Fruit fly (Drosophila melanogaster) whole organism, prepupa: ENCODE data around the gene Rab39.
A peak's percentile ranks its signal among the peaks of the same experiment; 100 is the strongest.

Source experiments
- CG10631 ChIP-seq: fragments of 200-800 bp; sonication (Bioruptor generic); optimal IDR thresholded peaks from 2 replicates; lab custom pipeline; 2016; ENCODE audit warnings: missing biosample characterization, missing genetic modification characterization
- CG11762 ChIP-seq: fragments of 200-800 bp; sonication (Bioruptor generic); optimal IDR thresholded peaks from 3 replicates; lab custom pipeline; 2016; ENCODE audit warnings: missing biosample characterization, missing genetic modification characterization; ENCODE audit not compliant: insufficient read depth
- CG11902 ChIP-seq: fragments of 200-800 bp; sonication (Bioruptor generic); optimal IDR thresholded peaks from 3 replicates; lab custom pipeline; 2016; ENCODE audit warnings: missing biosample characterization, missing genetic modification characterization
- CG16779 ChIP-seq: fragments of 200-800 bp; sonication (Bioruptor generic); optimal IDR thresholded peaks from 3 replicates; lab custom pipeline; 2017; ENCODE audit warnings: missing biosample characterization, mild to moderate bottlenecking, missing genetic modification characterization
- CG3032 ChIP-seq: fragments of 200-800 bp; optimal IDR thresholded peaks from 2 replicates; lab custom pipeline; 2019; ENCODE audit warnings: missing biosample characterization, mild to moderate bottlenecking, missing genetic modification characterization, moderate library complexity
- CG32006 ChIP-seq: fragments of 200-800 bp; sonication (Bioruptor generic); optimal IDR thresholded peaks from 3 replicates; lab custom pipeline; 2017; ENCODE audit warnings: missing biosample characterization, mild to moderate bottlenecking, missing genetic modification characterization
- CG3919 ChIP-seq: fragments of 200-800 bp; sonication (Bioruptor generic); optimal IDR thresholded peaks from 3 replicates; lab custom pipeline; 2016; ENCODE audit warnings: missing biosample characterization, missing genetic modification characterization
- CG6792 ChIP-seq: fragments of 200-800 bp; sonication (Bioruptor generic); optimal IDR thresholded peaks from 3 replicates; lab custom pipeline; 2016; ENCODE audit warnings: missing biosample characterization, missing genetic modification characterization
- CG6808 ChIP-seq: fragments of 200-800 bp; sonication (Bioruptor generic); optimal IDR thresholded peaks from 3 replicates; lab custom pipeline; 2017; ENCODE audit warnings: missing biosample characterization, missing genetic modification characterization, mild to moderate bottlenecking, moderate library complexity, missing genetic modification reagents
- CG8119 ChIP-seq: fragments of 200-800 bp; sonication (Bioruptor generic); IDR thresholded peaks from 3 replicates; pipeline ENCODE4 v1.3.6; 2022; ENCODE audit warnings: missing biosample characterization, missing genetic modification characterization
- CG9139 ChIP-seq: fragments of 200-800 bp; sonication (Bioruptor generic); optimal IDR thresholded peaks from 3 replicates; lab custom pipeline; 2017; ENCODE audit warnings: missing biosample characterization, mild to moderate bottlenecking, missing genetic modification characterization
- Eip75B ChIP-seq: fragments of 200-800 bp; sonication (Bioruptor generic); optimal IDR thresholded peaks from 3 replicates; lab custom pipeline; 2016; ENCODE audit warnings: missing biosample characterization, missing genetic modification characterization
- Eip78C ChIP-seq: fragments of 200-800 bp; sonication (Bioruptor generic); peaks from one replicate; lab custom pipeline; 2016; ENCODE audit warnings: missing biosample characterization, missing genetic modification characterization
- Ets96B ChIP-seq: fragments of 200-800 bp; optimal IDR thresholded peaks from 2 replicates; lab custom pipeline; 2019; ENCODE audit warnings: missing biosample characterization, mild to moderate bottlenecking, missing genetic modification characterization, moderate library complexity
- Hr38 ChIP-seq: sonication (Bioruptor generic); optimal IDR thresholded peaks from 2 replicates; lab custom pipeline; 2016; ENCODE audit warnings: missing biosample characterization, missing genetic modification characterization
- Hr39 ChIP-seq: fragments of 200-800 bp; sonication (Bioruptor generic); optimal IDR thresholded peaks from 2 replicates; lab custom pipeline; 2016; ENCODE audit warnings: missing biosample characterization, missing genetic modification characterization
- Hr4 ChIP-seq: fragments of 200-800 bp; sonication (Bioruptor generic); optimal IDR thresholded peaks from 3 replicates; lab custom pipeline; 2016; ENCODE audit warnings: missing biosample characterization, missing genetic modification characterization
- Lpt ChIP-seq: fragments of 200-800 bp; sonication (Bioruptor generic); optimal IDR thresholded peaks from 3 replicates; lab custom pipeline; 2016; ENCODE audit warnings: missing biosample characterization, missing genetic modification characterization
- OdsH ChIP-seq: fragments of 200-800 bp; sonication (Bioruptor generic); optimal IDR thresholded peaks from 3 replicates; lab custom pipeline; 2016; ENCODE audit warnings: missing biosample characterization, missing genetic modification characterization
- Sox102F ChIP-seq: fragments of 200-800 bp; sonication (Bioruptor generic); optimal IDR thresholded peaks from 2 replicates; lab custom pipeline; 2016; ENCODE audit warnings: missing biosample characterization, mild to moderate bottlenecking, missing genetic modification characterization
- Sox14 ChIP-seq: fragments of 200-800 bp; sonication (Bioruptor generic); optimal IDR thresholded peaks from 3 replicates; lab custom pipeline; 2016; ENCODE audit warnings: missing biosample characterization, missing genetic modification characterization
- achi ChIP-seq: fragments of 200-800 bp; sonication (Bioruptor generic); optimal IDR thresholded peaks from 3 replicates; lab custom pipeline; 2016; ENCODE audit warnings: missing biosample characterization, missing genetic modification characterization
- acj6 ChIP-seq: fragments of 200-800 bp; sonication (Bioruptor generic); optimal IDR thresholded peaks from 3 replicates; lab custom pipeline; 2016; ENCODE audit warnings: missing biosample characterization, missing genetic modification characterization
- cyc ChIP-seq: fragments of 200-800 bp; sonication (Bioruptor generic); optimal IDR thresholded peaks from 3 replicates; lab custom pipeline; 2016; ENCODE audit warnings: missing biosample characterization, missing genetic modification characterization
- eg ChIP-seq: fragments of 200-800 bp; sonication (Bioruptor generic); IDR thresholded peaks from 3 replicates; pipeline ENCODE4 v1.3.6; 2022; ENCODE audit warnings: missing biosample characterization, missing genetic modification characterization
- esn ChIP-seq: fragments of 200-800 bp; sonication (Bioruptor generic); optimal IDR thresholded peaks from 2 replicates; lab custom pipeline; 2016; ENCODE audit warnings: missing biosample characterization, mild to moderate bottlenecking, missing genetic modification characterization, moderate library complexity
- fkh ChIP-seq: fragments of 200-800 bp; sonication (Bioruptor generic); optimal IDR thresholded peaks from 3 replicates; lab custom pipeline; 2017; ENCODE audit warnings: missing biosample characterization, mild to moderate bottlenecking, missing genetic modification characterization, moderate library complexity
- spab ChIP-seq: fragments of 200-800 bp; sonication (Bioruptor generic); optimal IDR thresholded peaks from 2 replicates; lab custom pipeline; 2017; ENCODE audit warnings: missing biosample characterization, mild to moderate bottlenecking, missing genetic modification characterization, missing genetic modification reagents
- ss ChIP-seq, 2 experiments: fragments of 200-800 bp; sonication (Bioruptor generic); optimal IDR thresholded peaks; 2 replicates in 1 of 2; 3 replicates in 1 of 2; lab custom pipeline; 2017 to 2018; ENCODE audit warnings: mild to moderate bottlenecking in 2 of 2, missing biosample characterization in 2 of 2, missing genetic modification characterization in 2 of 2, moderate library complexity in 1 of 2
- svp ChIP-seq: fragments of 200-800 bp; sonication (Bioruptor generic); peaks from one replicate; lab custom pipeline; 2016; ENCODE audit warnings: missing biosample characterization, missing genetic modification characterization
- topi ChIP-seq: fragments of 200-800 bp; sonication (Bioruptor generic); optimal IDR thresholded peaks from 3 replicates; lab custom pipeline; 2016; ENCODE audit warnings: missing biosample characterization, missing genetic modification characterization
- vri ChIP-seq: fragments of 200-800 bp; sonication (Bioruptor generic); optimal IDR thresholded peaks from 3 replicates; lab custom pipeline; 2016; ENCODE audit warnings: missing biosample characterization, mild to moderate bottlenecking, missing genetic modification characterization

Rab39 gene

DNA sequence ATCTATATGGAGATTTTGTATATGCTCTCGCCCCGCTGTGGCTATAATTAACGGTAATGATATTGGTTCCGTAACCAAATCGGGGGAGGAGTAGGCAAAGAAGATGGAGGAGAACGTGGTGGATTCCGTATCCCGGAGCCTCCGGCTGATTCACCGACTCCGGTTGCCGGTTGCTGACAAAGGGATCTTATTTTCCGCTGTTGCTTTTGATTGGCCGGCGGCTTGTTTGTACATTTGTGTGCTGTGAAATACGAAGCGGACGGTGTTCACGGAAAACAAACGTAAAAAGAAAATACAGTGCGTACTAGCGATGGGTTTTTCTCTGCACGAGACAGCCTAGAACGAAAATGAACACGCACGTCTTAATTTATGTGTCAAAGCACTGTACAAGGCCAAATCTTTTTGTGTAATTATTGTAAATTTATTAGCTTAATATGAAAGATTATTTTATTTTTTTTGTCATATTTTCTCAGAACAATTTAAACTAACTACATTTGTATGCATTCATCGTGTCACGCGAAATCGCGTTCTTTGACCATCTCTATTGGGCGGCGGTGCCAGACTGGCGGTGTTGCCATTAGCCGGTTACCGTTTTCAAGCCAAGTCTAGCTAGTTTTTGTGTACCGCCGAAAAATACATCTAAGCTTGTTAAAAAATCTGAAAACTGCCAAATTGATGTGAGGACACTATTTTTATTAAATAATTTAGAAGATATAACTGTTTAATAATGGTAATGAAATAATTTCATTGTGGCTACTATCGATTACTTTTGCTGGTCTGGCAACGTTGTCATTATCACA is at the start of gene Rab39, which contains the start of gene Pdp (continued):
- TF ChIP-seq spab (GFP tag; lab: Kevin White, UChicago) (no peak), CG11902 (GFP tag; lab: Kevin White, UChicago) (peak; percentile 50), vri (no peak), svp (GFP tag; lab: Kevin White, UChicago) (peak; percentile 81), topi (GFP tag; lab: Kevin White, UChicago) (peak; percentile 72), Hr38 (GFP tag; lab: Kevin White, UChicago) (no peak), CG10631 (peak; percentile 80), Eip78C (GFP tag; lab: Kevin White, UChicago) (peak; percentile 90), CG8119 (no peak; the same call in 2 of the 3 replicates), CG3032 (tag; lab: Kevin White, UChicago) (peak; percentile 76), CG9139 (GFP tag; lab: Kevin White, UChicago) (no peak)

DNA sequence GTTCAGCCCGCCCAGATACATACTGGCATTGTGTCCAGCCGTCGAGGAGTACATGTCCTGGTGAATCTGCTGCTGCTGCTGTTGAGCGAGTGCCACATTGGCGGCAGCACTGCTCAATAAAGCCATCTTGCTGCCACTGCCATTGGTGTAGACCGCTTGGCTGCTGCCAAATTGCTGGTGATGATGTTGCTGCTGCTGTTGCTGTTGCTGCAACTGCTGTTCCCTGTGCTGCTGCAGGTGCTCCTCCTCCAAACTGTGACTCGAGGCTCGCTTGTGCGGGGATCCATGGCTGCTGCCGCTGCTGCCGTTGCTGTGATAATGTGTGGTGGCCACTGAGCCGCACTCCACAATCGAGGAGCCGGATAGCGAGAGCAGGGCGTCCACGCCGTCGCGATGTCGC is 48.7 kb upstream of the Rab39 start:
- TF ChIP-seq achi (no peak), CG6792 (GFP tag; lab: Kevin White, UChicago) (no peak), cyc (GFP tag; lab: Kevin White, UChicago) (no peak), ss (GFP tag; optimal IDR thresholded peaks at IDR 0.05; lab: Kevin White, UChicago) (no peak), CG6808 (GFP tag; lab: Kevin White, UChicago) (no peak), CG16779 (tag; lab: Kevin White, UChicago) (no peak), topi (GFP tag; lab: Kevin White, UChicago) (no peak), Sox102F (GFP tag; lab: Kevin White, UChicago) (no peak), CG3919 (no peak), CG32006 (GFP tag; lab: Kevin White, UChicago) (no peak), acj6 (no peak), Hr39 (no peak), CG11762 (GFP tag; lab: Kevin White, UChicago) (no peak), Lpt (GFP tag; lab: Kevin White, UChicago) (no peak), Ets96B (no peak), Eip78C (GFP tag; lab: Kevin White, UChicago) (no peak), spab (GFP tag; lab: Kevin White, UChicago) (no peak), Eip75B (GFP tag; lab: Kevin White, UChicago) (no peak), OdsH (no peak), eg (GFP tag; lab: Robert Waterston, UW) (no peak)

dm6 chrX:7688871-7689270 is 45.9 kb upstream of the Rab39 start:
- TF ChIP-seq fkh (GFP tag; lab: Kevin White, UChicago): no peak
- no peak for TF ChIP-seq Ets96B

DNA sequence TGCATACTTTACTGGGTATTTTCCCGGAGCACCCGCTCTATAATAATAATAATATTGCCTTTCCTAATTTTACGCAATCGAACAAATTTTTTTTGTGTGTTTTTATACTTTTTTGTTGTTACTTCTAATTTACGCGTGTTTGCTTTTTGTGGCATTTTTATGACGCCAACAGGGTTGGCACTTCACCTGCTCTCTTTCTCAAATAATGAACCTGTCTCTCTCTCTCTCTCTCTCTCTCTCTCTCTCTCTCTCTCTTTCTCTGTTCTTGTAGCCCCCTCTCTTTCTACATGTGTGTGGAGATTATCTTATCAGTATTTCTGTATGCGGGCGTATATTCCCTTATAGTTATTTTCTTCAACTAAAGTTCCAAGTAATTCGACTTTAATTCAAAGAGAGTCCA is 44.0 kb upstream of the Rab39 start:
- peak; percentile 20; the same call in 1 of the 3 replicates for TF ChIP-seq CG8119
- TF ChIP-seq fkh (GFP tag; lab: Kevin White, UChicago): peak; percentile 94
- TF ChIP-seq Hr4: no peak
- peak; percentile 25 for TF ChIP-seq Eip78C (GFP tag; lab: Kevin White, UChicago)
- peak; percentile 26 for TF ChIP-seq esn (GFP tag; lab: Kevin White, UChicago)
- peak; percentile 44 for TF ChIP-seq vri
- no peak for TF ChIP-seq spab (GFP tag; lab: Kevin White, UChicago)
- TF ChIP-seq ss (GFP tag; optimal IDR thresholded peaks at IDR 0.05; lab: Kevin White, UChicago): no peak
- TF ChIP-seq cyc (GFP tag; lab: Kevin White, UChicago): no peak
- TF ChIP-seq Sox14 (GFP tag; lab: Kevin White, UChicago): peak; percentile 38
